Worm (Caenorhabditis elegans): ENCODE results near the gene srh-27.
A peak's percentile ranks its signal among the peaks of the same experiment; 100 is the strongest.

srh-27 gene

ce11 chrII:12471138-12471855 lies 23.0 kb downstream of the srh-27 start, which contains the start of the genes F15A4.5 and phat-8:
Gene F15A4.5, minus strand, starts transcription at chrII:12471238.
Gene phat-8, plus strand, starts transcription at chrII:12471805.
- no peak for TF ChIP-seq dao-5 (tag; optimal IDR thresholded peaks at IDR 0.05)
- TF ChIP-seq W03F9.2 (tag; optimal IDR thresholded peaks at IDR 0.05), result no peak
- TF ChIP-seq him-1 (tag; optimal IDR thresholded peaks at IDR 0.05), result no peak

DNA sequence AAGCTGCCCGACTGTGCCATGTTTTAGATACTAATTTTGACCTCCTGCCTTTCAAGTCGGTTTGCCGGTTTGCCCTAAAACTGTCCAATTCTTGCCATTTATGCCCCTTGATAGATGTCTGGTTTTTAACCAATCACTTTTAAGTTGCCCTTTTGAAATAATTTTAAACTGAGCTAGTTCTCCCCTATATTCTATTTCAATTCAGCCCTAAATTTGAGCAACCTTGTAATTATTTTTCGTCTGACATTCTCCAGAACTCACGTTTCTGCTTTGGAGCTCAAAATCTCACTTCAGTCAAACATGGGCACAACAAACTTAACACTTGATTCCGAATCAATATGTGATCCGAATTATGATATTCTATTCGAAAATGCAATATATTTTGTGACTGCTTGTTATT lies 25.1 kb downstream of the srh-27 start, which contains the start of gene srg-17:
TSS of gene srg-17 (plus strand) at position 301 of the 400 bp plus-strand sequence.
- TF ChIP-seq him-1 (tag; optimal IDR thresholded peaks at IDR 0.05) (no peak), W03F9.2 (tag; optimal IDR thresholded peaks at IDR 0.05) (no peak), dao-5 (tag; optimal IDR thresholded peaks at IDR 0.05) (no peak)

DNA sequence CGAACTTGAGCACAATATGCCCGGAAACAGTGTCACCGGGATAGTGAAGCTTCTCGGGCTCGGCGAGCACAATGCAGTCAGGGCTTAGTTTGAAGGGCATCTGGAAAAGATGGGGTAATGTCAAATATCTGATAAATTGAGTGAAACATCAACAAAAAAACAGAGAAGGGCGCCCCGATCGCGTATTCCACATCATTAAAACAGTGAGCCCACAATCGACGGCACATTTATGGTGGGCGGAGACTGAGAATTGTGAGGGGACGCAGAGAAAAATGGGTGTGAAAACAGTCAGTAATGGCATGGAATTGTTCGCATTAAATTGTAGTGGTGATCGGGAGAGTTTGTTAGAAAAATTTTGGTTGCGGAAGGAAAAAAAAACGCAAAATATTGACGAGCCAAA lies 32.5 kb downstream of the srh-27 start, which contains the start of gene arrd-9:
TSS of gene arrd-9 (minus strand) at position 101 of the 400 bp plus-strand sequence.
- TF ChIP-seq dao-5 (tag; optimal IDR thresholded peaks at IDR 0.05), result no peak
- TF ChIP-seq W03F9.2 (tag; optimal IDR thresholded peaks at IDR 0.05), result no peak
- no peak for TF ChIP-seq him-1 (tag; optimal IDR thresholded peaks at IDR 0.05)

DNA sequence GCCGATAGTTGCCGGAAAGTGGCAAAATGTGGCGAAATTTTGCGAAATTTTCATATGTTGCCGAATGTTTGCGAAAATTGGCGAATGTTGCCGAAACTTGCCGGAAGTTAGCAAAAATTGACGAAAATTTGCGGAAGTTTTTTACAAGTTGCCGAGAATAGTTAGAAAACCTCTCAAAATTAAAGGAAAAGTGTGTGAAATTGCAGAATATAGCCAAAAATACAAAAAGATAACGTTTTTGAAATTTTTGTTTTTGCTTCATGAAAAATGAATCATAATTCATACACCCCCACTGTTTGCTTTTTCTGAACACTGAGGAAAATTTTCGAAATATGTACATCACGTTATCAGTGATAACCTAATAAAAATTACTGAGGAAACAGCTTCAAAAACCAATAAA lies 33.3 kb downstream of the srh-27 start:
- TF ChIP-seq him-1 (tag; optimal IDR thresholded peaks at IDR 0.05) (no peak), dao-5 (tag; optimal IDR thresholded peaks at IDR 0.05) (no peak), W03F9.2 (tag; optimal IDR thresholded peaks at IDR 0.05) (no peak)

DNA sequence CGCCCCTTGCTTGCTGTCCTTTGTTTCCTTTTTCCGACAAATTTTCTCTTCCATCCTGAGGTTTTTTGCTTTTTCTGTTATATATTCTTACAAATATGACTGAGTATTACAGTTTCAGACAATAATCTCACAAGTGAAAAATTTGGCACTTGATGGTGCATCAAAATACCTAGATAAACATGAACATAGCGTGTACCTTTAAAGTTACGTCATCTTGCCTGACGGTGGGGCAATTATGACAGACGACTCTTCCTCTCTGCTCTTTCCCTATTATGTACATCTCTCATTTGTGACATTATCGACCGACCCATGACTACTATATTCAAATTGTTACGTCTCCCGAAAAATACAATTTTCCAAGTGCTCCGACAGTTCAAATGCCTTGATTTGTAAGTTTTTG lies 34.3 kb downstream of the srh-27 start, which contains the start of gene fbxb-102:
TSS of gene fbxb-102 (plus strand) at position 301 of the 400 bp plus-strand sequence.
- no peak for TF ChIP-seq W03F9.2 (tag; optimal IDR thresholded peaks at IDR 0.05)
- TF ChIP-seq dao-5 (tag; optimal IDR thresholded peaks at IDR 0.05), result no peak
- no peak for TF ChIP-seq him-1 (tag; optimal IDR thresholded peaks at IDR 0.05)

DNA sequence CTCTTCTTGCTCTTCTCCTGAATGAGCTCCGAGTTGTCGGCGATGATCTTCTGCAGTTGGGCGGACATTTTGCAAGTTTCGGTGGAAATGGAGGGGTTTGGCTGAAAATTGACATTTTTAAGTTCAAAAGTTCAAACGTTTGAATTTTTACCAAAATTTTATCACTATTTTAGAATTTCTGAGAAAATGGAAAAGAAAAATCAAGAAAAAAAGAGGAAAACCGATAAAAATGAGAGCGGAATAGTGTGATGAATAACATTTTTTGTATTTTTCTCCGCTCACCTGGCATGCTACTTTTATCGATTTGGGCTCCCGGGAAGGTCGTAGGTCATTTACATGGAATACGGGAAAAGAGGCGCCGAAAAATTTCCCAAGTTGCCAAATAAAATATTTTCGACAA lies 36.7 kb downstream of the srh-27 start, which contains the start of gene F15A4.10:
TSS of gene F15A4.10 (minus strand) at position 101 of the 400 bp plus-strand sequence.
- no peak for TF ChIP-seq him-1 (tag; optimal IDR thresholded peaks at IDR 0.05)
- no peak for TF ChIP-seq dao-5 (tag; optimal IDR thresholded peaks at IDR 0.05)
- TF ChIP-seq W03F9.2 (tag; optimal IDR thresholded peaks at IDR 0.05), result no peak

DNA sequence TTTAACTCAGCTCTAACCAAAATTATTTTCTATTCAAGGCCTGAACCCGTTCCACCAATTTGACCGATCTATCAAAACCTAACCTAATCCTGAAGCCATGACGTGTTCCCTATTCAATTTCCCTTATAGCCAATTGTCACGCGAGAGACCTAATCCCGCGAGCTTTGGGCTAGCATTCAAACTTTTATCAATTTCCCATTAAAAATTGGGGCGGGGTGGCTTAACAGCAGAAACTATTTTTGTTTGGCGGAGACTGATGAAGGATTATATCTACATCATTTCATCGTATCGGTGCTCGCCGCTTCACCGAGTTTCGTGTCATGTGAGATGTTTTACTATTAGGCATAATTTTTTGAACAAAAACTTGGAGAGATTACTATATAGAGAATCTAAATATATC lies 40.5 kb downstream of the srh-27 start:
- TF ChIP-seq W03F9.2 (tag; optimal IDR thresholded peaks at IDR 0.05), result no peak
- TF ChIP-seq dao-5 (tag; optimal IDR thresholded peaks at IDR 0.05), result no peak
- no peak for TF ChIP-seq him-1 (tag; optimal IDR thresholded peaks at IDR 0.05)

DNA sequence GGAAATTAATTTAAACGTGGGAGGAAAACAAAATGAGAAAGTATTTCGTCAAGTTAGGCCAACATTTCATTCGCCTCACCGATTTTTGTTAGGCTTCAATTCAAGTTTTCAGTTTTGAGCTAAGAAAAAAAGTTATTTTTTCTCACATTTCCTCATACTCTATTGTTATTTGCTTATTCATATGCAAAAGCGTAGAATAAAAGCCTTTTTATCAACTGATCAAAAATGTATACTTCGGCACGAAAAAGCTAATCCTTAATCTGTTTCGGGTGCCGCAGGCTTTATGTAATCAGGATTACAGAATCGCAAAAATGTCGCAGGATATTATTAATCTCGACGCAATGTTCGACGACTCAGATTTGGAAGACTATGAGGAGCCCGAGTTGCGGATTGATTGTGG lies 41.6 kb downstream of the srh-27 start, which contains the start of gene T21B4.15:
TSS of gene T21B4.15 (plus strand) at position 301 of the 400 bp plus-strand sequence.
- TF ChIP-seq dao-5 (tag; optimal IDR thresholded peaks at IDR 0.05), result no peak
- no peak for TF ChIP-seq W03F9.2 (tag; optimal IDR thresholded peaks at IDR 0.05)
- TF ChIP-seq him-1 (tag; optimal IDR thresholded peaks at IDR 0.05), result no peak

ce11 chrII:12491936-12492335 lies 43.6 kb downstream of the srh-27 start, which contains the start of gene srz-6:
Gene srz-6, plus strand, starts transcription at chrII:12492236.
- no peak for TF ChIP-seq W03F9.2 (tag; optimal IDR thresholded peaks at IDR 0.05)
- no peak for TF ChIP-seq him-1 (tag; optimal IDR thresholded peaks at IDR 0.05)
- no peak for TF ChIP-seq dao-5 (tag; optimal IDR thresholded peaks at IDR 0.05)

DNA sequence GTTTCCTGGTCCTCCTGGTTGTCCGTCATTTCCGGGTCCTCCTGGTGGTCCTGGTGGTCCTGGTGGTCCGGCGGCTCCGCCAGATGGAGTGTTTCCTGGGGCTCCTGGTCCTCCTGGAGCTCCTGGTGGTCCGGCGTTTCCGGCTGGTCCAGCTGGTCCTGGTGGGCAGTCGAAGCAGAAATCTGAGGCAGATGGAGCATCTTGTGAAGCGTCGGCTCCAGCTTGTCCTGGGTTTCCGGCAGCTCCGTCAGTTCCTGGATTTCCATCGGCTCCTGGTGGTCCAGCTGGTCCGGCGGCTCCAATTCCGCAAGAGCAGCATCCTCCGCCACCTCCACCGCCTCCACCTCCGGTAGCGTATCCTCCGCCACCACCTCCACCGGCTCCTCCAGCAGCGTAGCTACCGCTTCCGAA lies 45.7 kb downstream of the srh-27 start:
- TF ChIP-seq W03F9.2 (tag; optimal IDR thresholded peaks at IDR 0.05) (no peak), him-1 (tag; optimal IDR thresholded peaks at IDR 0.05) (no peak), dao-5 (tag; optimal IDR thresholded peaks at IDR 0.05) (no peak)

ce11 chrII:12494556-12495131 lies 46.3 kb downstream of the srh-27 start, which contains the start of gene col-85:
Gene col-85, minus strand, starts transcription at chrII:12495095.
- TF ChIP-seq him-1 (tag; optimal IDR thresholded peaks at IDR 0.05), result peak; percentile 68
- TF ChIP-seq W03F9.2 (tag; optimal IDR thresholded peaks at IDR 0.05), result peak; percentile 51
- peak; percentile 85 for TF ChIP-seq dao-5 (tag; optimal IDR thresholded peaks at IDR 0.05)

DNA sequence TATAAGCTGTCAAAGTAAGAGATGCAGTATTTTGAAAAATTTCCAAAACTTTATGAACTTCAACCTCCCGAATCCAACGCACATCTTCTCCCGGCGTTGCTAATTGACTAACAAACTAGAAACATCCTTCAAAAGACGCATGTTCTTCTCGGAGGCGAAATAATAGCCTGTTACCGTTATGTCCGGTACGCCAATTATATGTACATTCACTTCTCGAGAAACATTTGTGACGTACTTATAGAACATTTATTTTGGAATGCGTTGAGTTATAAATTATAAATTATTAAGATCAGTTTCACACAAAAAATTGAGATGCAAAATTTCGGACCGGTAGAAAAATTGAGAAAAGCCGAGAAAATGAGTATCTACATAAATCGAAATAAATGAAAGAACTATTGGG lies 48.6 kb downstream of the srh-27 start, which contains the start of gene T21B4.3:
TSS of gene T21B4.3 (minus strand) at position 101 of the 400 bp plus-strand sequence.
- no peak for TF ChIP-seq dao-5 (tag; optimal IDR thresholded peaks at IDR 0.05)
- no peak for TF ChIP-seq W03F9.2 (tag; optimal IDR thresholded peaks at IDR 0.05)
